Worm (Caenorhabditis elegans) whole organism, mixed stage, embryonic: ENCODE data around the gene miro-1.

Experiments used
- M03D4.4 ChIP-seq: sonication (generic microtip); optimal IDR thresholded peaks from 2 replicates; lab custom pipeline; 2017; ENCODE audit warnings: mild to moderate bottlenecking, missing genetic modification characterization, missing compliant biosample characterization
- bed-3 ChIP-seq: fragments of 200-800 bp; sonication (Bioruptor generic); optimal IDR thresholded peaks from 3 replicates; lab custom pipeline; 2018; ENCODE audit warnings: mild to moderate bottlenecking, missing genetic modification characterization, moderate library complexity, missing compliant biosample characterization
- ceh-39 ChIP-seq: fragments of 150-350 bp; optimal IDR thresholded peaks from 2 replicates; lab custom pipeline; 2014; ENCODE audit warnings: missing biosample characterization, missing genetic modification characterization
- ceh-43 ChIP-seq: fragments of 200-800 bp; sonication (Bioruptor generic); optimal IDR thresholded peaks from 2 replicates; lab custom pipeline; 2018; ENCODE audit warnings: mild to moderate bottlenecking, missing genetic modification characterization, moderate library complexity, missing compliant biosample characterization
- ceh-83 ChIP-seq: fragments of 200-800 bp; sonication (Bioruptor generic); optimal IDR thresholded peaks from 2 replicates; lab custom pipeline; 2018; ENCODE audit warnings: mild to moderate bottlenecking, missing genetic modification characterization, missing compliant biosample characterization
- ces-1 ChIP-seq: fragments of 150-350 bp; optimal IDR thresholded peaks from 2 replicates; lab custom pipeline; 2014; ENCODE audit warnings: missing biosample characterization, missing genetic modification reagents, missing genetic modification characterization
- cnd-1 ChIP-seq: fragments of 200-800 bp; sonication (Bioruptor generic); optimal IDR thresholded peaks from 2 replicates; lab custom pipeline; 2018; ENCODE audit warnings: mild to moderate bottlenecking, missing genetic modification characterization, missing compliant biosample characterization
- drap-1 ChIP-seq: fragments of 200-800 bp; sonication (Bioruptor generic); optimal IDR thresholded peaks from 3 replicates; lab custom pipeline; 2018; ENCODE audit warnings: mild to moderate bottlenecking, missing genetic modification characterization, missing compliant biosample characterization
- elt-1 ChIP-seq: sonication (generic microtip); optimal IDR thresholded peaks from 2 replicates; lab custom pipeline; 2017; ENCODE audit warnings: missing genetic modification characterization, mild to moderate bottlenecking, missing compliant biosample characterization, antibody characterized with exemption, moderate library complexity, borderline replicate concordance; ENCODE audit not compliant: insufficient read depth
- elt-3 ChIP-seq: fragments of 150-350 bp; optimal IDR thresholded peaks from 2 replicates; lab custom pipeline; 2014; ENCODE audit warnings: missing biosample characterization, missing genetic modification characterization
- flh-1 ChIP-seq: fragments of 200-800 bp; sonication (Bioruptor generic); optimal IDR thresholded peaks from 2 replicates; lab custom pipeline; 2018; ENCODE audit warnings: mild to moderate bottlenecking, missing genetic modification characterization, moderate library complexity, missing compliant biosample characterization
- ham-2 ChIP-seq: fragments of 200-800 bp; sonication (Bioruptor generic); optimal IDR thresholded peaks from 2 replicates; lab custom pipeline; 2018; ENCODE audit warnings: mild to moderate bottlenecking, missing genetic modification characterization, missing compliant biosample characterization
- lin-13 ChIP-seq: fragments of 150-350 bp; optimal IDR thresholded peaks from 2 replicates; lab custom pipeline; 2014; ENCODE audit warnings: missing biosample characterization, missing genetic modification characterization
- lin-32 ChIP-seq: fragments of 200-800 bp; sonication (Bioruptor generic); optimal IDR thresholded peaks from 2 replicates; lab custom pipeline; 2018; ENCODE audit warnings: mild to moderate bottlenecking, missing genetic modification characterization, missing compliant biosample characterization
- lsy-2 ChIP-seq: fragments of 150-350 bp; optimal IDR thresholded peaks from 2 replicates; lab custom pipeline; 2014; ENCODE audit warnings: missing biosample characterization, missing genetic modification characterization
- mep-1 ChIP-seq: fragments of 150-350 bp; optimal IDR thresholded peaks from 2 replicates; lab custom pipeline; 2017; ENCODE audit warnings: missing biosample characterization, missing genetic modification reagents, missing genetic modification characterization, inconsistent platforms
- mls-2 ChIP-seq: sonication (generic microtip); optimal IDR thresholded peaks from 2 replicates; lab custom pipeline; 2016; ENCODE audit warnings: mild to moderate bottlenecking, missing genetic modification characterization, moderate library complexity, missing compliant biosample characterization
- nhr-12 ChIP-seq: fragments of 150-350 bp; optimal IDR thresholded peaks from 2 replicates; lab custom pipeline; 2014; ENCODE audit warnings: missing biosample characterization, missing genetic modification characterization
- nhr-2 ChIP-seq: fragments of 150-350 bp; optimal IDR thresholded peaks from 2 replicates; lab custom pipeline; 2014; ENCODE audit warnings: missing biosample characterization, missing genetic modification characterization
- nhr-237 ChIP-seq: fragments of 150-350 bp; optimal IDR thresholded peaks from 2 replicates; lab custom pipeline; 2014; ENCODE audit warnings: missing biosample characterization, missing genetic modification characterization
- nhr-28 ChIP-seq: fragments of 150-350 bp; optimal IDR thresholded peaks from 2 replicates; lab custom pipeline; 2014; ENCODE audit warnings: missing biosample characterization, missing genetic modification characterization
- nhr-76 ChIP-seq: sonication (generic microtip); optimal IDR thresholded peaks from 2 replicates; lab custom pipeline; 2017; ENCODE audit warnings: missing biosample characterization, missing genetic modification characterization
- pha-4 ChIP-seq: fragments of 150-350 bp; optimal IDR thresholded peaks from 2 replicates; lab custom pipeline; 2018; ENCODE audit warnings: missing biosample characterization, missing genetic modification reagents, missing genetic modification characterization
- snpc-4 ChIP-seq: fragments of 150-350 bp; optimal IDR thresholded peaks from 2 replicates; lab custom pipeline; 2014; ENCODE audit warnings: missing biosample characterization, missing genetic modification characterization
- sptf-1 ChIP-seq: sonication (generic microtip); optimal IDR thresholded peaks from 2 replicates; lab custom pipeline; 2017; ENCODE audit warnings: mild to moderate bottlenecking, missing genetic modification characterization, moderate library complexity, missing compliant biosample characterization
- unc-120 ChIP-seq: sonication (generic microtip); optimal IDR thresholded peaks from 2 replicates; lab custom pipeline; 2017; ENCODE audit warnings: missing genetic modification characterization, missing compliant biosample characterization; ENCODE audit not compliant: poor library complexity, severe bottlenecking
- unc-39 ChIP-seq: fragments of 150-350 bp; optimal IDR thresholded peaks from 2 replicates; lab custom pipeline; 2014; ENCODE audit warnings: missing biosample characterization, missing genetic modification characterization
- unc-62 ChIP-seq: fragments of 150-350 bp; optimal IDR thresholded peaks from 2 replicates; lab custom pipeline; 2014; ENCODE audit warnings: missing biosample characterization, missing genetic modification reagents, missing genetic modification characterization

Gene miro-1

DNA sequence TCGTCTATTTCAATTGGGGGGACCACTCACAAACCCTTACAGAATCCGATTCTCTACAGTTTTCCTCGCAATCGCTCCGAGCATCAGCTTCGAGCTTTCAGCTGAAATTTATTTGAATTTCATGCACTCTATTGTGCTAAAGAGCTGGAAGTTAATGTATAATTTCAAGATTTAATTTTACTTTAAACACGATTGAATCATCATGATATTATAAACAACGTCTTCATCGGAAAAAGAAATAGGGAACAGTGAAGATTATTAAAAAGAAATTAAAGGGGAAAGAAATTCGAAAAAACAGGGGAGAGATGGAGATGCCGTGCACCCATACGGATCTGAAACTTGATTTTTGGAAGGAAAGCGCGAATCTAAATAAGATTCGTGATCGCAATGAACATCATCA, 28.6 kb upstream of the miro-1 start, which contains the start of gene hoe-1:
TSS of gene hoe-1 (minus strand) at position 101 of the 400 bp plus-strand sequence.
- TF ChIP-seq lsy-2 (no peak), unc-39 (tag; lab: Kevin White, UChicago) (no peak), mep-1 (tag; lab: Kevin White, UChicago) (no peak), ceh-83 (GFP tag; lab: Kevin White, UChicago) (no peak), M03D4.4 (tag; lab: Kevin White, UChicago) (no peak), flh-1 (GFP tag; lab: Kevin White, UChicago) (no peak), elt-3 (tag; lab: Kevin White, UChicago) (no peak), unc-120 (tag; lab: Kevin White, UChicago) (no peak), unc-62 (GFP tag; lab: Kevin White, UChicago) (no peak), nhr-237 (tag; lab: Kevin White, UChicago) (no peak), snpc-4 (tag; lab: Kevin White, UChicago) (no peak), sptf-1 (no peak), nhr-2 (tag; lab: Kevin White, UChicago) (no peak)

DNA sequence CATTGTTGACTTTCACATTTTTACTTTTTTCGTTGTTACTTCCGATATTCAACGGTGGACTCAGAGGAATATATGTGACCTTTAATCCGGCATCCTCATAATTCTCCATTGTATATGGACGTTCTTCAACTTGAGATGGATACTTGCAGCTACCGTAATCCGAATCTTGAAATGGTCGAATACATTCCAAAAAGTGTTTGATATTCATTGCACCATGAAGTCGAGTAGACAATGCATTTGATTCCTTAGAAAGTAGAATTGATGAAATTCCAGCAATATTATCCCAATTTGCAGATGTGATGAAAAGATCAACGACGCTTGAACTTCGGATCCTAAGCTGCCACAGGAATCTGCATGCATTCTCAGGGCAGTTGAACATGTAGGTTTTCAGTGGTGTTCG, 26.9 kb upstream of the miro-1 start:
- no peak for TF ChIP-seq unc-62 (GFP tag; lab: Kevin White, UChicago)
- TF ChIP-seq bed-3 = no peak
- no peak for TF ChIP-seq unc-120 (tag; lab: Kevin White, UChicago)
- TF ChIP-seq ham-2 = no peak
- no peak for TF ChIP-seq unc-39 (tag; lab: Kevin White, UChicago)
- TF ChIP-seq nhr-12 (tag; lab: Kevin White, UChicago) = no peak
- TF ChIP-seq mls-2 (tag; lab: Kevin White, UChicago) = no peak

DNA sequence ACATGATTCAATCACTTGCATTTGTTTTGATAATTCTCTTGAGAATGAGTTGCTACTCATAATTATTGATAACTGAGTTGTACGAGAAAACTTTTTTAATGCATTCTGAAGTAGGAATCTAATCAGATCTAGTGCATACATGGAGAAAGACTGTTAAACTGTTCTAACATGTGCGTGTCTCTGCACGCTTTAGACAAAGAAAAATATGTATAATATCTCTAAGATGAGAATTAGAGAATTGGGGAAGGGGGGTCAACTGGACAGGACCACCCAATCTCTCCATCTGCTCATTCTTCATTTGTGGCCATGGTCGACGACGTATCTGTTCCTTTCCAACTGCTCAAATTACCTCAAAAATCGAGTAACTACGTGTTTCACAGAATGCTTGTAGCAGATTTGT, 21.7 kb upstream of the miro-1 start, which contains the start of gene fbxb-78:
TSS of gene fbxb-78 (plus strand) at position 301 of the 400 bp plus-strand sequence.
- TF ChIP-seq M03D4.4 (tag; lab: Kevin White, UChicago) = no peak
- TF ChIP-seq lsy-2 = no peak
- no peak for TF ChIP-seq pha-4
- TF ChIP-seq cnd-1 (tag; lab: Kevin White, UChicago) = no peak
- TF ChIP-seq lin-32 (GFP tag; lab: Kevin White, UChicago) = no peak
- TF ChIP-seq nhr-2 (tag; lab: Kevin White, UChicago) = no peak
- TF ChIP-seq nhr-237 (tag; lab: Kevin White, UChicago) = no peak
- TF ChIP-seq ham-2 = no peak
- no peak for TF ChIP-seq elt-1 (tag; lab: Kevin White, UChicago)
- TF ChIP-seq sptf-1 = no peak
- no peak for TF ChIP-seq nhr-28 (tag; lab: Kevin White, UChicago)
- TF ChIP-seq bed-3 = no peak
- TF ChIP-seq unc-39 (tag; lab: Kevin White, UChicago) = no peak
- TF ChIP-seq ceh-39 = no peak
- no peak for TF ChIP-seq unc-120 (tag; lab: Kevin White, UChicago)
- TF ChIP-seq ceh-83 (GFP tag; lab: Kevin White, UChicago) = no peak
- TF ChIP-seq unc-62 (GFP tag; lab: Kevin White, UChicago) = no peak
- no peak for TF ChIP-seq nhr-76 (tag; lab: Kevin White, UChicago)
- TF ChIP-seq drap-1 = no peak
- TF ChIP-seq, all 35 proteins: peak for 0

- TF ChIP-seq ces-1 (GFP tag; lab: Kevin White, UChicago) = peak; percentile 36
- TF ChIP-seq sptf-1 = peak; percentile 67
- peak; percentile 10 for TF ChIP-seq cnd-1 (tag; lab: Kevin White, UChicago)
- peak; percentile 94 for TF ChIP-seq lsy-2
- peak; percentile 16 for TF ChIP-seq ham-2
- TF ChIP-seq drap-1 = peak; percentile 53
- peak; percentile 51 for TF ChIP-seq nhr-237 (tag; lab: Kevin White, UChicago)
- TF ChIP-seq, all 35 proteins: peak for 7; not testable (repeated sequence) for 28
Measured at ce11 chrIV:4727935-4728334, 12.3 kb upstream of the miro-1 start.

DNA sequence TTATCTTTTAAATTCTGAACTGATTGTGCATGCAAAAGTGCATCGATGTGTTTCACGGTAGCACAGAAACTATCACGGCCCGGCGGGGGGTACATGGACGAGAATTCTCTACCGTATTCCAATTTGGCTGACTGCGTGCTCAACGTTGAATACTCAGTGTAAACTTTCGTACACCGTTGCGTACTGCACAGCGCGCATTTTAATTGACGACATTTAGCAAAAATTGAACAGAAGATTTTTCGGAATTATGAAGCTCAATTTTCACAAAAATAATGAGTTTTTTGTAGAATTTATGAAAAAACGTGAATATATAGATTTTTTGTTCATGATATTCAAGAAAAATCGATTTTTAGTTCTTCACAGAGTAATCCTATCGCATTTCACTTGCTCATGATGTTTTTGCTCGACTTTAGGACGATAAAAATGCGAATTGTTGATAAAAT, 9.9 kb upstream of the miro-1 start:
- TF ChIP-seq sptf-1 (peak; percentile 44), unc-120 (tag; lab: Kevin White, UChicago) (peak; percentile 5), ces-1 (GFP tag; lab: Kevin White, UChicago) (peak; percentile 48), nhr-237 (tag; lab: Kevin White, UChicago) (peak; percentile 77), M03D4.4 (tag; lab: Kevin White, UChicago) (peak; percentile 21), cnd-1 (tag; lab: Kevin White, UChicago) (peak; percentile 12), lsy-2 (peak; percentile 94), mep-1 (tag; lab: Kevin White, UChicago) (peak; percentile 2)

DNA sequence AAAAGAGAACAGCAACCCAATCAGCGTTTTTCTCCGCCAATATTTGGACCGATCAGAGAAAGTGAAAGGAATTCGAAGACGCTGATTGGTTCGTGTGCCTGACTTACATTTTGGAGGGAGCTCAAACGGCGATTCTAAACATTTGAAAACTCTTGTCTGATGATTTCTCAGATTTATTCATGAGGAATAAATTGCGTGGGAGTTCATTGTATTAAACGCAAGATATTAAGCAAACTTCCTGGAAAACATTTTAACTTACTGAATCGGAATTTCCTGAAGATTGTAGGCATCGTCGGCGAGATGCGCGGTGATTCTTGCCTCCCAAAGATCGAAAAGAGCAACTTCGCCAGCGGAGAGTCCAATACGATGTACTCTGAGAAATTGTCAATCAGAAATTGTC, 9.0 kb upstream of the miro-1 start, which contains the start of gene K08F11.1:
TSS of gene K08F11.1 (plus strand) at position 301 of the 400 bp plus-strand sequence.
- TF ChIP-seq bed-3 = no peak
- TF ChIP-seq lin-32 (GFP tag; lab: Kevin White, UChicago) = no peak
- TF ChIP-seq lin-13 = no peak
- no peak for TF ChIP-seq ceh-43 (GFP tag; lab: Kevin White, UChicago)
- no peak for TF ChIP-seq cnd-1 (tag; lab: Kevin White, UChicago)
- TF ChIP-seq elt-3 (tag; lab: Kevin White, UChicago) = no peak
- TF ChIP-seq M03D4.4 (tag; lab: Kevin White, UChicago) = no peak
- TF ChIP-seq drap-1 = no peak
- no peak for TF ChIP-seq snpc-4 (tag; lab: Kevin White, UChicago)
- TF ChIP-seq ces-1 (GFP tag; lab: Kevin White, UChicago) = no peak
- no peak for TF ChIP-seq nhr-76 (tag; lab: Kevin White, UChicago)
- TF ChIP-seq unc-39 (tag; lab: Kevin White, UChicago) = no peak
- TF ChIP-seq, all 35 proteins: peak for 0
